Worm (Caenorhabditis elegans) whole organism, dauer: ENCODE data around the gene F49C5.5.

ENCODE experiments used
- unc-62 ChIP-seq: sonication (generic microtip); optimal IDR thresholded peaks from 2 replicates; lab custom pipeline; 2017; ENCODE audit warnings: missing biosample characterization, missing genetic modification reagents, missing genetic modification characterization

F49C5.5 gene

ce11 chrII:12535297-12535803 is 11.0 kb downstream of the F49C5.5 start, which contains the start of gene nimk-1:
Gene nimk-1, plus strand, starts transcription at chrII:12535753.
- no peak for TF ChIP-seq unc-62

- TF ChIP-seq unc-62: no peak
Observed at ce11 chrII:12530958-12531357, 15.4 kb downstream of the F49C5.5 start, which contains the start of gene srx-120. Gene srx-120, plus strand, starts transcription at chrII:12531258.

- no peak for TF ChIP-seq unc-62
Observed at ce11 chrII:12527947-12528346, 18.4 kb downstream of the F49C5.5 start, which contains the start of gene srx-119. Gene srx-119, plus strand, starts transcription at chrII:12528247.

- no peak for TF ChIP-seq unc-62
Observed at ce11 chrII:12525526-12525925, 20.8 kb downstream of the F49C5.5 start, which contains the start of gene srx-118. Gene srx-118, plus strand, starts transcription at chrII:12525826.

ce11 chrII:12519616-12520015 is 26.7 kb downstream of the F49C5.5 start, which contains the start of gene ceh-99:
Gene ceh-99, plus strand, starts transcription at chrII:12519981.
- TF ChIP-seq unc-62: no peak

ce11 chrII:12518809-12519344 is 27.4 kb downstream of the F49C5.5 start, which contains the start of gene srh-70:
Gene srh-70, minus strand, starts transcription at chrII:12518859.
- TF ChIP-seq unc-62: no peak

- TF ChIP-seq unc-62: no peak
Observed at ce11 chrII:12518008-12518407, 28.3 kb downstream of the F49C5.5 start.

ce11 chrII:12516313-12516712 is 30.0 kb downstream of the F49C5.5 start, which contains the start of gene srh-61:
Gene srh-61, minus strand, starts transcription at chrII:12516413.
- TF ChIP-seq unc-62: no peak

ce11 chrII:12514620-12515019 is 31.7 kb downstream of the F49C5.5 start, which contains the start of gene srh-69:
Gene srh-69, minus strand, starts transcription at chrII:12514720.
- TF ChIP-seq unc-62: no peak

- TF ChIP-seq unc-62: no peak
Observed at ce11 chrII:12511866-12512265, 34.4 kb downstream of the F49C5.5 start, which contains the start of gene srh-73. Gene srh-73, plus strand, starts transcription at chrII:12512166.

- no peak for TF ChIP-seq unc-62
Observed at ce11 chrII:12508650-12509049, 37.7 kb downstream of the F49C5.5 start, which contains the start of gene srh-67. Gene srh-67, plus strand, starts transcription at chrII:12508950.

ce11 chrII:12507038-12507437 is 39.3 kb downstream of the F49C5.5 start, which contains the start of gene srh-68:
Gene srh-68, plus strand, starts transcription at chrII:12507338.
- TF ChIP-seq unc-62: no peak

ce11 chrII:12506511-12506910 is 39.8 kb downstream of the F49C5.5 start:
- TF ChIP-seq unc-62: no peak

- TF ChIP-seq unc-62: no peak
Observed at ce11 chrII:12502784-12503183, 43.5 kb downstream of the F49C5.5 start, which contains the start of gene ador-1. Gene ador-1, minus strand, starts transcription at chrII:12502884.

ce11 chrII:12499969-12500368 is 46.3 kb downstream of the F49C5.5 start:
- TF ChIP-seq unc-62: no peak

- TF ChIP-seq unc-62: no peak
Observed at ce11 chrII:12496981-12497380, 49.3 kb downstream of the F49C5.5 start, which contains the start of gene T21B4.3. Gene T21B4.3, minus strand, starts transcription at chrII:12497081.
